Worm (Caenorhabditis elegans): ENCODE data around the gene Y73F4A.1.

DNA sequence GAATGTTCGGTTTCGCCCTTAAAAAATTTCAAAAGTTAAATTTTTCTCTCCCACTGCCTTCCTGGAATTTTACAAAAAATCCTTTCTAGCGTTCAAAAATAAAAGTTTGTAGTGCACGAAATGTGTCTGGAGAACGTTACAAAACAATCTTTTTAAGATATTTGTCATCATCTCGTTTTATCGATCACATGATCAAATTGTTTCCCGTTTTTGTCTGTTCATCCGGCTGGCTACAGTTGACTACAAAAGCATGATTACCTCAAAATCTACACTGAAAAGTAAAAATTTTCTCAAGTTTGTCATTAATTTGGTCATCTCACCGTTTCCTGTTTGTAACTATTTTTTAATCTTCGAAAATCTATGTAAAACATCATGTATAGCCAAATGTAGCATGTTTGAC lies 5.9 kb upstream of the Y73F4A.1 start:
- TF ChIP-seq syd-9 (tag; optimal IDR thresholded peaks at IDR 0.05) = no peak
- TF ChIP-seq unc-42 (tag; optimal IDR thresholded peaks at IDR 0.05) = no peak
- TF ChIP-seq pha-4 (tag; optimal IDR thresholded peaks at IDR 0.05) = no peak
- no peak for TF ChIP-seq pag-3 (tag; optimal IDR thresholded peaks at IDR 0.05; ENCODE audit: borderline replicate concordance)
- no peak for TF ChIP-seq elt-4 (tag; optimal IDR thresholded peaks at IDR 0.05)
- no peak for TF ChIP-seq ceh-34 (tag; optimal IDR thresholded peaks at IDR 0.05)
- no peak for TF ChIP-seq unc-55 (GFP tag; optimal IDR thresholded peaks at IDR 0.05)
- TF ChIP-seq ceh-14 (tag; optimal IDR thresholded peaks at IDR 0.05) = no peak
- no peak for TF ChIP-seq pros-1 (tag; optimal IDR thresholded peaks at IDR 0.05)
- TF ChIP-seq fkh-10 (GFP tag; optimal IDR thresholded peaks at IDR 0.05) = no peak
- TF ChIP-seq elt-2 (tag; optimal IDR thresholded peaks at IDR 0.05) = no peak
